Fruit fly (Drosophila melanogaster): ENCODE measurements around the gene CG17440.

CG17440 gene

dm6 chrX:9269825-9270224 lies at the start of gene CG17440:
CG17440 (minus strand) TSS chrX:9269925.
- no peak for TF ChIP-seq EcR (GFP tag; optimal IDR thresholded peaks at IDR 0.05)
- no peak for TF ChIP-seq psq (optimal IDR thresholded peaks at IDR 0.05)
- TF ChIP-seq pan (optimal IDR thresholded peaks at IDR 0.05) = no peak
- TF ChIP-seq Dll (optimal IDR thresholded peaks at IDR 0.05) = no peak
- no peak for TF ChIP-seq CG8478 (optimal IDR thresholded peaks at IDR 0.05)
- no peak for TF ChIP-seq usp (GFP tag; optimal IDR thresholded peaks at IDR 0.05)

DNA sequence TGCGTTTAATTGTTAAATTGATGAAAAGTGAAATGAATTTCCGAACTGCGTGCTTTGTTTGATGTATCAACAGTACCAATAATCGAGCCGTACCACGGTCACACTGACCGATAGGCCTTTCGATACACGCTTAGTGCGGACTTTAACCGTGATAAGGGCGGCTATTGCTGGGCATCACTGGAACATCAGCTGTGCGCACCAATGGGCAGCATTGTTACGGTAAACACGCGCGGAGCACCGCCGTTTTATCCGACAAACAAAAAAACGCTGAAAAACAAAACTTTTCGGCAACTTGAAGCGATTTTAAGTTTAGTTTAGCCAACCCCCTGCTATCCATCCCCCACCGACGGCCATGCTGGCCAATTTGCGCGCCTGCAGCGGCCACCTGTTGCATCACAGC lies 49.4 kb upstream of the CG17440 start, which contains the start of the genes c12.1 and c12.2:
c12.1 (minus strand) TSS at position 84 of the 400 bp plus-strand sequence.
c12.2 (plus strand) TSS at position 220 of the 400 bp plus-strand sequence.
- TF ChIP-seq EcR (GFP tag; optimal IDR thresholded peaks at IDR 0.05) = no peak
- TF ChIP-seq pan (optimal IDR thresholded peaks at IDR 0.05) = no peak
- TF ChIP-seq CG8478 (optimal IDR thresholded peaks at IDR 0.05) = no peak
- TF ChIP-seq Dll (optimal IDR thresholded peaks at IDR 0.05) = no peak

- TF ChIP-seq EcR (GFP tag; optimal IDR thresholded peaks at IDR 0.05) (no peak), Dll (optimal IDR thresholded peaks at IDR 0.05) (no peak), psq (optimal IDR thresholded peaks at IDR 0.05) (no peak), pan (optimal IDR thresholded peaks at IDR 0.05) (no peak), CG8478 (optimal IDR thresholded peaks at IDR 0.05) (no peak), usp (GFP tag; optimal IDR thresholded peaks at IDR 0.05) (no peak)
These were observed 47.4 kb upstream of the CG17440 start for dm6 chrX:9317100-9317499.

DNA sequence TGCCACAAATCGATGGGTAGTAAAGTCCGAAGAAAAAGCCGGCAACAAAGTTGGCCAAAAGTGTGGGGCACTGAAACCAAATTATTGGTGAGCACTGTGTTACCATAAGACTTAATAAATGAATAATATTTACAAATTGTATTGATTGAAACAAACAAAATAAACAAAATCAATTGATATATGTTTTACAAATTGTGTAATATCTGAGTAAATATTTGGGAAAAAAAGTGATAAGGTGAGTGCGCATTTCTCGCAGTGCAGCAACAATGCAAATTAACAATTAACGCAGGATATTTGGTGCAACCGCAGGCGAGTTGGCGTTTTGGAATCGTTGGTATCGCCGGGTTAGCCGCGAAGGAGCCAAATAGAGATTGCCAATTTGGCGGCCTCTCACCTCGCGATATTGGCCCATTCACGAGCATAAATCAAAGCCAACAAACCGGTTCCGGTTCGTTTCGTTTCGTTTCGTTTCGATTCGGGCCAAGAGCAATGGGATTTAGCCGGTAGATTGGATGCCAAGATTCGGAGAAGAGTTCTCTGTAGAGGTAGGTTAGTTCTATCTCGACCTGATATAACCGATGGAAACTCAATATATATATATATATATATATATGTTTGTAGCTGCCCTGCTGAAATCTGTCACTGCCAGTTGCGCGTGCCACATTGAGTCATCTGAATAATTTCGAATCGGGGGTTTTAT lies 40.4 kb upstream of the CG17440 start:
- no peak for TF ChIP-seq CG8478 (optimal IDR thresholded peaks at IDR 0.05)
- no peak for TF ChIP-seq psq (optimal IDR thresholded peaks at IDR 0.05)
- TF ChIP-seq usp (GFP tag; optimal IDR thresholded peaks at IDR 0.05) = no peak
- TF ChIP-seq pan (optimal IDR thresholded peaks at IDR 0.05) = no peak
- no peak for TF ChIP-seq Dll (optimal IDR thresholded peaks at IDR 0.05)
- TF ChIP-seq EcR (GFP tag; optimal IDR thresholded peaks at IDR 0.05) = no peak

dm6 chrX:9305735-9306134 lies 36.0 kb upstream of the CG17440 start:
- TF ChIP-seq CG8478 (optimal IDR thresholded peaks at IDR 0.05) (no peak), pan (optimal IDR thresholded peaks at IDR 0.05) (no peak), usp (GFP tag; optimal IDR thresholded peaks at IDR 0.05) (no peak), EcR (GFP tag; optimal IDR thresholded peaks at IDR 0.05) (no peak), Dll (optimal IDR thresholded peaks at IDR 0.05) (no peak), psq (optimal IDR thresholded peaks at IDR 0.05) (no peak)

DNA sequence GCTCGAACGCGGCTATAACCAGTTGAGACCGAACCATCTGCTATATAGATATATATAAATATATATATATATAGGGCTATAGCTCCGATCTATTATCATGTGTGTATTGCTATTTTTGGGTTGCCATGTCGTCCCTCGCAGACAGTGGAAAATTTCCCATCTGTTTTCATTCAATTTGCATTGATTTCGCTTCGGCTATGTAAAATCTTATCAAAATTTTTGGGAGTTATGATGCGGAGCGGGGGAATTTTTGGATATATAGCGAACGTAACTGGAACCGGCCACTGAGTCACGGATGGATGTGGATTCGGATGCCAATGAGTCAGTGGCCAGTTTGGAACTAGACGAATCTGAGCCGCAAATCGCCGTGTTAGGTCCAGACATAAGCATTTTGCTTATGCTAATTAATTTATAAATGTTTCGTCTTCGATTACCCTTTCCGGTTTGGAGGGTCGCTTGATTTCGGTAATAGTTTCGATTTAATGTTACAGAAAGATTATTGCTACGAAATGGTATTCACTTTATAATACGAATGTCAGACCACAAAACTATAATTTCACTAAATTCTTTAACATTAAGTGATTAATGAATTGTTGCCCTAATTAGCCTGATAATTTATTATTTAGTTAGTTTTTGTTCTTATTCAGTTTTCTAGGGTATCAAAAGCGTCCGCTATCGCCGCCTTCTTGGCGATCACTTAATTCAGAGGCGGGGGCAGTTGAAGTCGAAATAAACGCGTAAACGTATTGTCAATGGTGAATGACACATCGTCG lies 28.1 kb upstream of the CG17440 start:
- TF ChIP-seq pan (optimal IDR thresholded peaks at IDR 0.05) = no peak

DNA sequence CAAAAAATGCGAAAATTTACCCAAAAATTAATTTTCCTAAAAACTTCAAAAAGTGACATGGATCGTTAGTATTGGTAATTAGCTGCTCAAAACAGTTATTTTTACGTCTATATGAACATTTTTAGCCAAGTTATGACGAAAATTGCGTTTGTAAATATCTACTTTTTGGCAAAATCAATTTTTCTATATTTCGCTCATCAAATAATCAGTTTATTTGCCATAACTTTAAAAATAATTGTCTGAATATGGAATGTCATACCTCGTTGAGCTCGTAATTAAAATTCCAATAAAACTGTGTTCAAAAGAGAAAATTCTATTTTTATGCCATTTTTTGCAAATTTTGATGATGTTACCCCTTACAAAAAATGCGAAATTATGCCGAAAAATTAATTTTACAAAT lies 26.8 kb upstream of the CG17440 start:
- TF ChIP-seq pan (optimal IDR thresholded peaks at IDR 0.05) = no peak
- TF ChIP-seq Dll (optimal IDR thresholded peaks at IDR 0.05) = no peak
- TF ChIP-seq EcR (GFP tag; optimal IDR thresholded peaks at IDR 0.05) = no peak
- no peak for TF ChIP-seq usp (GFP tag; optimal IDR thresholded peaks at IDR 0.05)
- TF ChIP-seq CG8478 (optimal IDR thresholded peaks at IDR 0.05) = no peak
- TF ChIP-seq psq (optimal IDR thresholded peaks at IDR 0.05) = no peak

dm6 chrX:9295518-9295917 lies 25.8 kb upstream of the CG17440 start:
- TF ChIP-seq pan (optimal IDR thresholded peaks at IDR 0.05) = no peak
- TF ChIP-seq usp (GFP tag; optimal IDR thresholded peaks at IDR 0.05) = no peak
- TF ChIP-seq EcR (GFP tag; optimal IDR thresholded peaks at IDR 0.05) = no peak
- no peak for TF ChIP-seq Dll (optimal IDR thresholded peaks at IDR 0.05)
- no peak for TF ChIP-seq CG8478 (optimal IDR thresholded peaks at IDR 0.05)
- no peak for TF ChIP-seq psq (optimal IDR thresholded peaks at IDR 0.05)

DNA sequence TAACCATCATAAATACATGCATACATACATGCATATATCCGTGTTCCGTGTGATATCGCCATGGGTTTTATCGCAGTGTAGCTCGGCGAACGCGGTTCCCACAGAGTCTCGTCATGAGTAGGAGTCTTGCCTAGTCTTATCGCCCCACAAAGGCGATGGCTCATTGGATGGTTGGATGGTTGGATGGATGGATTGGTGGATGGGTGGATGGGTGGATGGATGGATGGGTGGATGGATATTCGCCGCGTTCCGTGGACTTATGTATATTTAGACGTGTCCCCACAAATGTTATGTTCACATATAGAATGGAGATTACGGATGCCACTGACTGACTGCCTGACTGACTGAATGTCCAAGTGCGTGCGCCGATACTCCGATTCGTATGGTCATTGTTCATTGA lies 21.5 kb upstream of the CG17440 start:
- no peak for TF ChIP-seq EcR (GFP tag; optimal IDR thresholded peaks at IDR 0.05)
- no peak for TF ChIP-seq psq (optimal IDR thresholded peaks at IDR 0.05)
- TF ChIP-seq Dll (optimal IDR thresholded peaks at IDR 0.05) = no peak
- no peak for TF ChIP-seq CG8478 (optimal IDR thresholded peaks at IDR 0.05)
- no peak for TF ChIP-seq usp (GFP tag; optimal IDR thresholded peaks at IDR 0.05)
- no peak for TF ChIP-seq pan (optimal IDR thresholded peaks at IDR 0.05)

DNA sequence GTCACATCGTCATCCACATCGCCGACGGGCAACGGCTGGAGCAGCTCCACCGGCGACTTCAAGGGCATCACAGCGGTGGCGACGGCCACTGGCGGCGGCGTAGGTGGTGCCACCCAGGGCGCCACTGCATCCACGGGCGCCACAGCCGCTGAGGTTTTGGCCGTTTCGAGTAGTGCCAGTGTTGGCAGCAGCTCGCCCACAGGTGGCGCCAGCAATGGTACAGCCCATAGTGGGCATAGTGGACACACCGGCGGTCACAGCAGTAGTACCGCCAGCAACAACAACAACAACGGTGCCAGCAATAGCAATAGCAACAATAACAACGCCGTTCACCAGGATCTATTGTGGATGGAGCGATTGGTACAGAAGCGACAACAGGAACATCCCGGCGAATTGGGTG lies 16.7 kb upstream of the CG17440 start:
- TF ChIP-seq pan (optimal IDR thresholded peaks at IDR 0.05) (no peak), usp (GFP tag; optimal IDR thresholded peaks at IDR 0.05) (no peak), EcR (GFP tag; optimal IDR thresholded peaks at IDR 0.05) (no peak), psq (optimal IDR thresholded peaks at IDR 0.05) (no peak), Dll (optimal IDR thresholded peaks at IDR 0.05) (no peak), CG8478 (optimal IDR thresholded peaks at IDR 0.05) (no peak)

DNA sequence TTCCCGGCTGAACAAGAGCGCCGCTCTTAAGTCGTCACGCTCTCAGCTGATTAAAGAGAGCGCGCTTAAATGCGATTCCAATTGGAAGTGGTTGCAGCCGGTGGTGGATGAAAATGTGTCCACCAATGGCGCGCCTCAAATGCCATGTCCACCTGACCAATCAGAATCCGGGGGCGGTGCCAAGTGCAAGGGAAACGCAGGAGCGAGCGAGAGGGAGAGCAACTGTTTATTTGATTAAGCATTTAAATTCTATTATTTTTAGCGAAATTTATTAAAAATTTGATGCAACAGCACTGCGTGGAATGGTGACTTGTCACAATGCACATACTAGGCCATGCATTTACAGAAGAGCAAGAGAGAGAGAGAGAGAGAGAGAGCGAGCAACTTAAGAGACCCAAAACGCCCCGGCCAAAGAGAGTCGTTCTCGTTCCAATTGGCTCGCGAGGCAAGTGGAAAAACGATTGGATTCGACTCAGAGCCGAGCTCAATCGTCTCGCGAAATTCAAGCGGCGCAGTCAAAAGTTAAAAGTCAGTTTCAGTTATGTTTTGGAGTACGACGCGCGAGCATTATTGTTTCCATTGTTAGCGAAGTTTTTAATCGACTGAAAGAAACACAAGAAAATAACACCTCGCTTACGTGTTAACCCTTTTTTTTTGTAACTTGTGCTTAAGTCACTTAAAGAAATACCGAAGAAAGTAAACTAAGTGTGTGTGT lies 14.5 kb upstream of the CG17440 start, which contains the start of gene lz:
lz (plus strand) TSS at position 626 of the 715 bp plus-strand sequence.
- TF ChIP-seq Dll (optimal IDR thresholded peaks at IDR 0.05) (peak; percentile 42), EcR (GFP tag; optimal IDR thresholded peaks at IDR 0.05) (no peak)

dm6 chrX:9282783-9283289 lies 13.1 kb upstream of the CG17440 start, which contains the start of gene c11.1:
c11.1 (minus strand) TSS chrX:9283117.
- TF ChIP-seq EcR (GFP tag; optimal IDR thresholded peaks at IDR 0.05) = no peak
- no peak for TF ChIP-seq CG8478 (optimal IDR thresholded peaks at IDR 0.05)
- TF ChIP-seq psq (optimal IDR thresholded peaks at IDR 0.05) = no peak
- no peak for TF ChIP-seq usp (GFP tag; optimal IDR thresholded peaks at IDR 0.05)
- TF ChIP-seq Dll (optimal IDR thresholded peaks at IDR 0.05) = no peak

Data from whole organism.